Fruit fly (Drosophila melanogaster) whole organism, embryonic: Measurements from ENCODE around the gene g.

Experiments
- Antp ChIP-seq: fragments of 200-800 bp; sonication (Bioruptor generic); optimal IDR thresholded peaks from 3 replicates; lab custom pipeline; 2016; ENCODE audit warnings: missing biosample characterization, missing genetic modification characterization
- Atf6 ChIP-seq: fragments of 200-800 bp; sonication (Bioruptor generic); IDR thresholded peaks from 2 replicates; pipeline ENCODE4 v1.3.6; 2022; ENCODE audit warnings: missing biosample characterization, missing genetic modification characterization
- CG12744 ChIP-seq: fragments of 200-800 bp; sonication (Bioruptor generic); optimal IDR thresholded peaks from 2 replicates; lab custom pipeline; 2016; ENCODE audit warnings: missing biosample characterization, missing genetic modification characterization
- CG14014 ChIP-seq: fragments of 200-800 bp; sonication (Bioruptor generic); IDR thresholded peaks from 2 replicates; pipeline ENCODE4 v1.3.6; 2022; ENCODE audit warnings: missing biosample characterization, missing genetic modification characterization
- CG14441 ChIP-seq: fragments of 200-800 bp; sonication (Bioruptor generic); IDR thresholded peaks from 2 replicates; pipeline ENCODE4 v1.3.6; 2022; ENCODE audit warnings: missing biosample characterization, missing genetic modification characterization
- CG1647 ChIP-seq: fragments of 200-800 bp; sonication (Bioruptor generic); optimal IDR thresholded peaks from 3 replicates; lab custom pipeline; 2016; ENCODE audit warnings: missing biosample characterization, missing genetic modification characterization
- CG18599 ChIP-seq: fragments of 200-800 bp; sonication (Bioruptor generic); optimal IDR thresholded peaks from 3 replicates; lab custom pipeline; 2017; ENCODE audit warnings: missing biosample characterization, missing genetic modification characterization, mild to moderate bottlenecking, moderate library complexity, missing genetic modification reagents
- CG32532 ChIP-seq: fragments of 200-800 bp; sonication (Bioruptor generic); IDR thresholded peaks from 2 replicates; pipeline ENCODE4 v1.3.6; 2022; ENCODE audit warnings: missing biosample characterization, missing genetic modification characterization
- CG3281 ChIP-seq: fragments of 200-800 bp; sonication (Bioruptor generic); optimal IDR thresholded peaks from 3 replicates; lab custom pipeline; 2017; ENCODE audit warnings: missing biosample characterization, mild to moderate bottlenecking, missing genetic modification characterization
- CG34376 ChIP-seq: fragments of 200-800 bp; sonication (Bioruptor generic); optimal IDR thresholded peaks from 2 replicates; lab custom pipeline; 2018; ENCODE audit warnings: missing biosample characterization, mild to moderate bottlenecking, missing genetic modification characterization
- CG4360 ChIP-seq: fragments of 200-800 bp; sonication (Bioruptor generic); IDR thresholded peaks from 2 replicates; pipeline ENCODE4 v1.3.6; 2022; ENCODE audit warnings: missing biosample characterization, missing genetic modification characterization
- CG4820 ChIP-seq: fragments of 200-800 bp; sonication (Bioruptor generic); optimal IDR thresholded peaks from 3 replicates; lab custom pipeline; 2016; ENCODE audit warnings: missing biosample characterization, missing genetic modification characterization
- CG5245 ChIP-seq: fragments of 200-800 bp; sonication (Bioruptor generic); optimal IDR thresholded peaks from 3 replicates; lab custom pipeline; 2016; ENCODE audit warnings: missing biosample characterization, missing genetic modification characterization
- CG6654 ChIP-seq: fragments of 200-800 bp; sonication (Bioruptor generic); optimal IDR thresholded peaks from 2 replicates; lab custom pipeline; 2017; ENCODE audit warnings: missing biosample characterization, mild to moderate bottlenecking, missing genetic modification characterization
- CG6813 ChIP-seq: fragments of 200-800 bp; sonication (Bioruptor generic); optimal IDR thresholded peaks from 2 replicates; lab custom pipeline; 2017; ENCODE audit warnings: missing biosample characterization, missing genetic modification characterization, mild to moderate bottlenecking, moderate library complexity, missing genetic modification reagents
- CG7745 ChIP-seq: fragments of 200-800 bp; sonication (Bioruptor generic); optimal IDR thresholded peaks from 2 replicates; lab custom pipeline; 2018; ENCODE audit warnings: missing biosample characterization, mild to moderate bottlenecking, missing genetic modification characterization, moderate library complexity
- CG8281 ChIP-seq: fragments of 200-800 bp; sonication (Bioruptor generic); optimal IDR thresholded peaks from 2 replicates; lab custom pipeline; 2018; ENCODE audit warnings: missing biosample characterization, mild to moderate bottlenecking, missing genetic modification characterization, moderate library complexity
- CG8290 ChIP-seq, 3 experiments: fragments of 200-800 bp; sonication (Bioruptor generic); optimal IDR thresholded peaks; 2 replicates each; lab custom pipeline; 2016 to 2019; ENCODE audit warnings: missing biosample characterization in 3 of 3, missing genetic modification characterization in 3 of 3, mild to moderate bottlenecking in 2 of 3, moderate library complexity in 1 of 3
- CG9727 ChIP-seq: fragments of 200-800 bp; sonication (Bioruptor generic); optimal IDR thresholded peaks from 3 replicates; lab custom pipeline; 2017; ENCODE audit warnings: missing biosample characterization, mild to moderate bottlenecking, missing genetic modification characterization
- ERR ChIP-seq: fragments of 200-800 bp; sonication (Bioruptor generic); optimal IDR thresholded peaks from 2 replicates; lab custom pipeline; 2016; ENCODE audit warnings: missing biosample characterization, missing genetic modification characterization
- Hr3 ChIP-seq: fragments of 200-800 bp; sonication (Bioruptor generic); optimal IDR thresholded peaks from 3 replicates; lab custom pipeline; 2016; ENCODE audit warnings: missing biosample characterization, missing genetic modification characterization
- Jarid2 ChIP-seq: fragments of 200-800 bp; sonication (Bioruptor generic); optimal IDR thresholded peaks from 3 replicates; lab custom pipeline; 2017; ENCODE audit warnings: mild to moderate bottlenecking, missing biosample characterization, missing genetic modification reagents, missing genetic modification characterization
- Med ChIP-seq: fragments of 200-800 bp; sonication (Bioruptor generic); peaks from one replicate; lab custom pipeline; 2016; ENCODE audit warnings: missing biosample characterization, missing genetic modification characterization, mild to moderate bottlenecking, inconsistent platforms, moderate library complexity
- NC2α ChIP-seq: fragments of 200-800 bp; sonication (Bioruptor generic); optimal IDR thresholded peaks from 2 replicates; lab custom pipeline; 2016; ENCODE audit warnings: missing biosample characterization, missing genetic modification characterization
- Opbp ChIP-seq: fragments of 200-800 bp; sonication (Bioruptor generic); IDR thresholded peaks from 3 replicates; pipeline ENCODE4 v1.3.6; 2022; ENCODE audit warnings: missing biosample characterization, missing genetic modification characterization; ENCODE audit not compliant: partially characterized antibody
- Vsx1 ChIP-seq: fragments of 200-800 bp; sonication (Bioruptor generic); optimal IDR thresholded peaks from 2 replicates; lab custom pipeline; 2017; ENCODE audit warnings: missing biosample characterization, mild to moderate bottlenecking, missing genetic modification characterization, missing genetic modification reagents
- al ChIP-seq: fragments of 200-800 bp; sonication (Bioruptor generic); IDR thresholded peaks from 2 replicates; pipeline ENCODE4 v1.3.6; 2022; ENCODE audit warnings: missing biosample characterization, missing genetic modification characterization
- ara ChIP-seq: fragments of 200-800 bp; sonication (Bioruptor generic); IDR thresholded peaks from 2 replicates; pipeline ENCODE4 v1.3.6; 2022; ENCODE audit warnings: missing biosample characterization, missing genetic modification characterization
- bcd ChIP-seq: fragments of 200-800 bp; sonication (Bioruptor generic); optimal IDR thresholded peaks from 2 replicates; lab custom pipeline; 2017; ENCODE audit warnings: missing biosample characterization, mild to moderate bottlenecking, missing genetic modification characterization
- cg ChIP-seq: fragments of 200-800 bp; sonication (Bioruptor generic); optimal IDR thresholded peaks from 3 replicates; lab custom pipeline; 2019; ENCODE audit warnings: missing biosample characterization, mild to moderate bottlenecking, missing genetic modification characterization, moderate library complexity
- chm ChIP-seq: fragments of 200-800 bp; sonication (Bioruptor generic); IDR thresholded peaks from 2 replicates; pipeline ENCODE4 v1.3.6; 2022; ENCODE audit warnings: missing biosample characterization, missing genetic modification characterization
- exex ChIP-seq: fragments of 200-800 bp; sonication (Bioruptor generic); optimal IDR thresholded peaks from 4 replicates; lab custom pipeline; 2018; ENCODE audit warnings: missing biosample characterization, mild to moderate bottlenecking, missing genetic modification characterization, moderate library complexity
- ftz-f1 ChIP-seq: fragments of 200-800 bp; sonication (Bioruptor generic); optimal IDR thresholded peaks from 2 replicates; lab custom pipeline; 2016; ENCODE audit warnings: missing biosample characterization, missing genetic modification characterization
- gcm ChIP-seq: fragments of 200-800 bp; sonication (Bioruptor generic); optimal IDR thresholded peaks from 2 replicates; lab custom pipeline; 2019; ENCODE audit warnings: missing biosample characterization, mild to moderate bottlenecking, missing genetic modification characterization, moderate library complexity
- hbn ChIP-seq: fragments of 200-800 bp; sonication (Bioruptor generic); IDR thresholded peaks from 2 replicates; pipeline ENCODE4 v1.3.6; 2022; ENCODE audit warnings: missing biosample characterization, missing genetic modification characterization; ENCODE audit not compliant: partially characterized antibody
- insv ChIP-seq, 2 experiments: fragments of 200-800 bp; sonication (Bioruptor generic); optimal IDR thresholded peaks; 3 replicates each; lab custom pipeline; 2016 to 2018; ENCODE audit warnings: missing biosample characterization in 2 of 2, missing genetic modification characterization in 2 of 2
- jing ChIP-seq: fragments of 200-800 bp; sonication (Bioruptor generic); optimal IDR thresholded peaks from 2 replicates; lab custom pipeline; 2018; ENCODE audit warnings: missing biosample characterization, mild to moderate bottlenecking, missing genetic modification characterization
- lola ChIP-seq, 3 experiments: fragments of >200 bp in 2 of 3; fragments of 200-800 bp in 1 of 3; sonication (Bioruptor generic) in 1 of 3; optimal IDR thresholded peaks; 2 replicates each; lab custom pipeline; 2017 to 2019; ENCODE audit warnings: missing biosample characterization in 3 of 3, missing genetic modification characterization in 3 of 3, mild to moderate bottlenecking in 1 of 3, moderate library complexity in 1 of 3
- luna ChIP-seq: fragments of 200-800 bp; sonication (Bioruptor generic); optimal IDR thresholded peaks from 2 replicates; lab custom pipeline; 2016; ENCODE audit warnings: missing biosample characterization, missing genetic modification characterization
- nmo ChIP-seq: fragments of 200-800 bp; sonication (Bioruptor generic); optimal IDR thresholded peaks from 2 replicates; lab custom pipeline; 2018; ENCODE audit warnings: missing biosample characterization, mild to moderate bottlenecking, missing genetic modification characterization, moderate library complexity
- run ChIP-seq: fragments of 200-800 bp; sonication (Bioruptor generic); optimal IDR thresholded peaks from 3 replicates; lab custom pipeline; 2018; ENCODE audit warnings: missing biosample characterization, mild to moderate bottlenecking, missing genetic modification characterization
- sc ChIP-seq, 3 experiments: fragments of >200 bp in 2 of 3; fragments of 200-800 bp in 1 of 3; sonication (Bioruptor generic) in 1 of 3; optimal IDR thresholded peaks; 2 replicates in 2 of 3; 3 replicates in 1 of 3; lab custom pipeline; 2017; ENCODE audit warnings: mild to moderate bottlenecking in 1 of 3, missing biosample characterization in 1 of 3, missing genetic modification characterization in 1 of 3, missing genetic modification reagents in 1 of 3
- sima ChIP-seq: fragments of 200-800 bp; sonication (Bioruptor generic); optimal IDR thresholded peaks from 2 replicates; lab custom pipeline; 2016; ENCODE audit warnings: missing biosample characterization, missing genetic modification characterization
- tna ChIP-seq: fragments of 200-800 bp; sonication (Bioruptor generic); IDR thresholded peaks from 2 replicates; pipeline ENCODE4 v1.3.6; 2022; ENCODE audit warnings: missing biosample characterization, missing genetic modification characterization; ENCODE audit not compliant: partially characterized antibody
- toy ChIP-seq: fragments of 200-800 bp; sonication (Bioruptor generic); IDR thresholded peaks from 2 replicates; pipeline ENCODE4 v1.3.6; 2022; ENCODE audit warnings: missing biosample characterization, missing genetic modification characterization
- tx ChIP-seq: fragments of 200-800 bp; sonication (Bioruptor generic); optimal IDR thresholded peaks from 2 replicates; lab custom pipeline; 2016; ENCODE audit warnings: missing biosample characterization, missing genetic modification characterization
- unpg ChIP-seq: fragments of 200-800 bp; sonication (Bioruptor generic); optimal IDR thresholded peaks from 3 replicates; lab custom pipeline; 2018; ENCODE audit warnings: missing biosample characterization, mild to moderate bottlenecking, missing genetic modification characterization, moderate library complexity
- zfh1 ChIP-seq: fragments of 200-800 bp; sonication (Bioruptor generic); IDR thresholded peaks from 3 replicates; pipeline ENCODE4 v1.3.6; 2022; ENCODE audit warnings: missing biosample characterization, missing genetic modification characterization
- zfh2 ChIP-seq: fragments of 200-800 bp; sonication (Bioruptor generic); optimal IDR thresholded peaks from 2 replicates; lab custom pipeline; 2016; ENCODE audit warnings: missing biosample characterization, missing genetic modification characterization

g gene

dm6 chrX:13752543-13753046 lies 16.5 kb upstream of the g start (continued):
- TF ChIP-seq sc (optimal IDR thresholded peaks at IDR 0.05; lab: Kevin White, UChicago) = no peak
- no peak for TF ChIP-seq sc (GFP tag; optimal IDR thresholded peaks at IDR 0.05; lab: Kevin White, UChicago)
- TF ChIP-seq ftz-f1 = peak; percentile 50
- no peak for TF ChIP-seq chm (GFP tag; lab: Robert Waterston, UW)
- no peak for TF ChIP-seq CG8281 (tag; lab: Kevin White, UChicago)
- TF ChIP-seq CG3281 (GFP tag; lab: Kevin White, UChicago) = no peak
- no peak for TF ChIP-seq tna (GFP tag; lab: Robert Waterston, UW)
- no peak for TF ChIP-seq CG14441 (GFP tag; lab: Robert Waterston, UW)
- TF ChIP-seq cg (GFP tag; lab: Kevin White, UChicago) = no peak
- TF ChIP-seq unpg = no peak
- no peak for TF ChIP-seq Jarid2 (GFP tag; lab: Kevin White, UChicago)
- TF ChIP-seq CG4360 (GFP tag; lab: Robert Waterston, UW) = peak; percentile 81
- TF ChIP-seq Antp = no peak
- TF ChIP-seq CG34376 = no peak
- TF ChIP-seq Opbp (GFP tag; lab: Robert Waterston, UW) = no peak
- peak; percentile 74 for TF ChIP-seq ERR (GFP tag; lab: Kevin White, UChicago)
- no peak for TF ChIP-seq Hr3 (GFP tag; lab: Kevin White, UChicago)
- no peak for TF ChIP-seq CG12744 (GFP tag; lab: Kevin White, UChicago)
- TF ChIP-seq CG14014 = 0 out of 2 replicates have a peak, but pooled peaks have one; percentile 25
- peak; percentile 3 for TF ChIP-seq exex (tag; lab: Kevin White, UChicago)
- TF ChIP-seq zfh2 (GFP tag; lab: Kevin White, UChicago) = no peak
- no peak for TF ChIP-seq CG7745 (tag; lab: Kevin White, UChicago)
- TF ChIP-seq toy (GFP tag; lab: Robert Waterston, UW) = no peak
- TF ChIP-seq jing (GFP tag; lab: Kevin White, UChicago) = no peak
- peak; percentile 50 for TF ChIP-seq Med (GFP tag; lab: Kevin White, UChicago)
- 0 out of 3 replicates have a peak, but pooled peaks have one; percentile 9 for TF ChIP-seq zfh1 (GFP tag; lab: Robert Waterston, UW)
- TF ChIP-seq Atf6 (GFP tag; lab: Robert Waterston, UW) = no peak
- no peak for TF ChIP-seq al
- TF ChIP-seq nmo = no peak
- no peak for TF ChIP-seq run (tag; lab: Kevin White, UChicago)
- no peak for TF ChIP-seq CG5245 (GFP tag; lab: Kevin White, UChicago)
- no peak for TF ChIP-seq CG9727 (GFP tag; lab: Kevin White, UChicago)
- TF ChIP-seq CG6654 = no peak
- no peak for TF ChIP-seq sima (GFP tag; lab: Kevin White, UChicago)
- no peak for TF ChIP-seq tx
- TF ChIP-seq hbn (GFP tag; lab: Robert Waterston, UW) = no peak
- TF ChIP-seq CG18599 (GFP tag; lab: Kevin White, UChicago) = peak; percentile 15
- TF ChIP-seq CG6813 (GFP tag; lab: Kevin White, UChicago) = no peak
- TF ChIP-seq gcm = no peak
- TF ChIP-seq luna (GFP tag; lab: Kevin White, UChicago) = no peak
- no peak for TF ChIP-seq CG4820 (GFP tag; lab: Kevin White, UChicago)
- peak; percentile 25; the same call in 1 of the 2 replicates for TF ChIP-seq CG32532 (GFP tag; lab: Robert Waterston, UW)
- no peak for TF ChIP-seq CG1647
- TF ChIP-seq NC2α = no peak
- no peak for TF ChIP-seq Vsx1 (GFP tag; lab: Kevin White, UChicago)
- no peak for TF ChIP-seq CG8290 (GFP tag; optimal IDR thresholded peaks at IDR 0.05; lab: Kevin White, UChicago)
- TF ChIP-seq CG8290 (tag; optimal IDR thresholded peaks at IDR 0.05; lab: Kevin White, UChicago) = peak in 1 of 2 experiments; percentile 3
- no peak for TF ChIP-seq ara
- TF ChIP-seq lola (GFP tag; optimal IDR thresholded peaks at IDR 0.05; lab: Kevin White, UChicago) = no peak
- no peak for TF ChIP-seq insv (GFP tag; optimal IDR thresholded peaks at IDR 0.05; lab: Kevin White, UChicago)
- TF ChIP-seq bcd (GFP tag; lab: Kevin White, UChicago) = no peak
